Worm (Caenorhabditis elegans): ENCODE data around the gene C06H5.14.

DNA sequence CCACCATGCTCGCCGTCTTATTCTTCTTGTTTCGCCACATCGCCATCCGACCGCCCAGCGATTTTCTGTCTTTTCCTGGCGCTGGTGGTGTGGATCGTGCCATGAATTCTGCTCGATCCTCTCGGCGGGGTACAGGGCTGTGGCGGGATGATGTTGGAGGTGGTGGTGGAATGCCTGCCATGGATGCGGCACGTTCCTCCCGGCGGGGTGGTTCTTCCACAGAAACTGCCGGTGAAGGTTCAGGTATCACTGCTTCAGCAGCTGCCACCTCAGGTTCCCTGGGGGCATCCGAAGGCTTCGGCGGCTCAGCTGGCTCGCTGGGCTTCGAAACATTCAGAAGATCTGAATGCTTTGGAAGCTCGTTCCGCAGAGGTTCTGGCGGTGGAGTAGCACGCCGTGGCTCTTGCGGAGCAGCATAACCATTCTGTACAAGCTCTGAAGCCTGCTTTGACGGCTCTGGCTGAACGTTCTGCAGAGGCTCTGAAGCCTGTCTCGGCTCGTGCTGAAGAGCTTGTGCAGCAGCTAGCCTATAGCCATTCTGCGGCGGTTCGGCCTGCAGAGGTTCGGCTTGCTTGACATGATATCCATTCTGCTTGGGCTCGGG lies 41.0 kb downstream of the C06H5.14 start:
- TF ChIP-seq unc-130 (GFP tag; optimal IDR thresholded peaks at IDR 0.05) (no peak), dpff-1 (tag; optimal IDR thresholded peaks at IDR 0.05) (no peak), T07F8.4 (tag; optimal IDR thresholded peaks at IDR 0.05) (no peak), ama-1 (optimal IDR thresholded peaks at IDR 0.05) (no peak), ama-1 (GFP tag; optimal IDR thresholded peaks at IDR 0.05) (no peak), xnd-1 (tag; optimal IDR thresholded peaks at IDR 0.05) (no peak), die-1 (tag; optimal IDR thresholded peaks at IDR 0.05) (no peak), atf-7 (tag; optimal IDR thresholded peaks at IDR 0.05) (no peak), unc-62 (GFP tag; optimal IDR thresholded peaks at IDR 0.05) (no peak), egl-44 (GFP tag; IDR thresholded peaks at IDR 0.05) (no peak)
